Worm (Caenorhabditis elegans): Measurements from ENCODE around the gene C14A4.7.

C14A4.7 gene

ce11 chrII:10596462-10596861 lies at the start of gene C14A4.7:
C14A4.7 (minus strand) TSS chrII:10596562.
- no peak for TF ChIP-seq zip-5 (tag; optimal IDR thresholded peaks at IDR 0.05)

- TF ChIP-seq eyg-1 (tag; optimal IDR thresholded peaks at IDR 0.05) = no peak
- TF ChIP-seq ceh-19 (GFP tag; optimal IDR thresholded peaks at IDR 0.05) = no peak
- no peak for TF ChIP-seq npax-4 (tag; optimal IDR thresholded peaks at IDR 0.05)
- no peak for TF ChIP-seq ceh-34 (tag; optimal IDR thresholded peaks at IDR 0.05)
- TF ChIP-seq Y22D7AL.16 (tag; optimal IDR thresholded peaks at IDR 0.05) = no peak
- TF ChIP-seq ceh-18 (tag; optimal IDR thresholded peaks at IDR 0.05) = no peak
- no peak for TF ChIP-seq sdc-2 (tag; optimal IDR thresholded peaks at IDR 0.05)
- TF ChIP-seq ama-1 (optimal IDR thresholded peaks at IDR 0.05) = no peak
- no peak for TF ChIP-seq ceh-2 (tag; optimal IDR thresholded peaks at IDR 0.05)
- TF ChIP-seq pqm-1 (tag; optimal IDR thresholded peaks at IDR 0.05) = no peak
- TF ChIP-seq dmd-4 (tag; optimal IDR thresholded peaks at IDR 0.05; ENCODE audit: borderline replicate concordance) = no peak
- TF ChIP-seq K02D7.2 (tag; optimal IDR thresholded peaks at IDR 0.05) = no peak
- no peak for TF ChIP-seq ets-4 (tag; optimal IDR thresholded peaks at IDR 0.05)
- no peak for TF ChIP-seq tbx-7 (tag; optimal IDR thresholded peaks at IDR 0.05)
- no peak for TF ChIP-seq ttx-3 (tag; optimal IDR thresholded peaks at IDR 0.05)
Observed at ce11 chrII:10643403-10643802, 47.0 kb upstream of the C14A4.7 start, which contains the start of gene M28.4. M28.4 (plus strand) TSS chrII:10643703.

- TF ChIP-seq ceh-30 (tag; optimal IDR thresholded peaks at IDR 0.05) (no peak), odd-2 (tag; optimal IDR thresholded peaks at IDR 0.05) (no peak), ceh-6 (GFP tag; optimal IDR thresholded peaks at IDR 0.05) (no peak), C38D4.7 (GFP tag; optimal IDR thresholded peaks at IDR 0.05) (no peak), elt-4 (tag; optimal IDR thresholded peaks at IDR 0.05) (no peak), rnt-1 (tag; optimal IDR thresholded peaks at IDR 0.05) (no peak), unc-3 (GFP tag; conservative IDR thresholded peaks at IDR 0.05) (no peak), unc-3 (tag; optimal IDR thresholded peaks at IDR 0.05) (no peak), madf-2 (tag; optimal IDR thresholded peaks at IDR 0.05) (no peak), hlh-6 (tag; optimal IDR thresholded peaks at IDR 0.05) (no peak), ceh-22 (tag; optimal IDR thresholded peaks at IDR 0.05) (no peak), lim-6 (tag; optimal IDR thresholded peaks at IDR 0.05) (no peak), hlh-15 (tag; optimal IDR thresholded peaks at IDR 0.05) (no peak), npax-4 (tag; optimal IDR thresholded peaks at IDR 0.05) (no peak), ref-2 (tag; optimal IDR thresholded peaks at IDR 0.05) (no peak), sox-2 (GFP tag; IDR thresholded peaks at IDR 0.05) (no peak), dve-1 (tag; optimal IDR thresholded peaks at IDR 0.05) (no peak), elt-2 (tag; optimal IDR thresholded peaks at IDR 0.05) (no peak), ceh-31 (tag; optimal IDR thresholded peaks at IDR 0.05) (no peak), pha-4 (tag; optimal IDR thresholded peaks at IDR 0.05) (no peak)
Observed at ce11 chrII:10639110-10639509, 42.7 kb upstream of the C14A4.7 start, which contains the start of gene M28.9. M28.9 (plus strand) TSS chrII:10639410.

ce11 chrII:10630944-10631343 lies 34.6 kb upstream of the C14A4.7 start:
- no peak for TF ChIP-seq elt-4 (tag; optimal IDR thresholded peaks at IDR 0.05)
- no peak for TF ChIP-seq eyg-1 (tag; optimal IDR thresholded peaks at IDR 0.05)
- TF ChIP-seq tbx-2 (tag; optimal IDR thresholded peaks at IDR 0.05) = no peak
- TF ChIP-seq hlh-6 (tag; optimal IDR thresholded peaks at IDR 0.05) = no peak
- no peak for TF ChIP-seq ztf-16 (tag; optimal IDR thresholded peaks at IDR 0.05)
- no peak for TF ChIP-seq che-1 (tag; optimal IDR thresholded peaks at IDR 0.05)
- TF ChIP-seq ceh-24 (tag; optimal IDR thresholded peaks at IDR 0.05) = no peak
- no peak for TF ChIP-seq T23F11.4 (GFP tag; optimal IDR thresholded peaks at IDR 0.05)
- no peak for TF ChIP-seq ets-4 (tag; optimal IDR thresholded peaks at IDR 0.05)

All from whole organism, late embryonic.